Fruit fly (Drosophila melanogaster) whole organism, embryonic: ENCODE data around the gene CG42591.

ENCODE experiments used
- Aef1 ChIP-seq: fragments of 200-800 bp; sonication (Bioruptor generic); IDR thresholded peaks from 3 replicates; pipeline ENCODE4 v1.3.6; 2022; ENCODE audit warnings: missing biosample characterization, missing genetic modification characterization
- Bgb ChIP-seq: fragments of 200-800 bp; sonication (Bioruptor generic); IDR thresholded peaks from 2 replicates; pipeline ENCODE4 v1.3.6; 2022; ENCODE audit warnings: missing biosample characterization, missing genetic modification characterization; ENCODE audit not compliant: partially characterized antibody
- Blimp-1 ChIP-seq: fragments of 200-800 bp; sonication (Bioruptor generic); optimal IDR thresholded peaks from 3 replicates; lab custom pipeline; 2018; ENCODE audit warnings: missing biosample characterization, missing genetic modification characterization, mild to moderate bottlenecking, moderate library complexity, missing genetic modification reagents
- CG10209 ChIP-seq: fragments of 200-800 bp; sonication (Bioruptor generic); optimal IDR thresholded peaks from 3 replicates; lab custom pipeline; 2017; ENCODE audit warnings: missing biosample characterization, mild to moderate bottlenecking, missing genetic modification characterization, missing genetic modification reagents
- CG10366 ChIP-seq: fragments of 200-800 bp; sonication (Bioruptor generic); IDR thresholded peaks from 2 replicates; pipeline ENCODE4 v1.3.6; 2022; ENCODE audit warnings: missing biosample characterization, missing genetic modification characterization
- CG11504 ChIP-seq: fragments of 200-800 bp; sonication (Bioruptor generic); optimal IDR thresholded peaks from 3 replicates; lab custom pipeline; 2019; ENCODE audit warnings: missing biosample characterization, mild to moderate bottlenecking, missing genetic modification characterization, moderate library complexity
- CG12391 ChIP-seq: fragments of 200-800 bp; sonication (Bioruptor generic); optimal IDR thresholded peaks from 3 replicates; lab custom pipeline; 2018; ENCODE audit warnings: missing biosample characterization, mild to moderate bottlenecking, missing genetic modification characterization, moderate library complexity
- CG12659 ChIP-seq: fragments of 200-800 bp; sonication (Bioruptor generic); optimal IDR thresholded peaks from 3 replicates; lab custom pipeline; 2017; ENCODE audit warnings: mild to moderate bottlenecking, missing biosample characterization, missing genetic modification reagents, missing genetic modification characterization
- CG12942 ChIP-seq: fragments of 200-800 bp; sonication (Bioruptor generic); optimal IDR thresholded peaks from 3 replicates; lab custom pipeline; 2016; ENCODE audit warnings: missing biosample characterization, missing genetic modification characterization
- CG14441 ChIP-seq: fragments of 200-800 bp; sonication (Bioruptor generic); IDR thresholded peaks from 2 replicates; pipeline ENCODE4 v1.3.6; 2022; ENCODE audit warnings: missing biosample characterization, missing genetic modification characterization
- CG17359 ChIP-seq: fragments of 200-800 bp; sonication (Bioruptor generic); optimal IDR thresholded peaks from 3 replicates; lab custom pipeline; 2018; ENCODE audit warnings: missing biosample characterization, mild to moderate bottlenecking, missing genetic modification characterization, moderate library complexity
- CG17802 ChIP-seq: fragments of 200-800 bp; sonication (Bioruptor generic); optimal IDR thresholded peaks from 2 replicates; lab custom pipeline; 2018; ENCODE audit warnings: missing biosample characterization, mild to moderate bottlenecking, missing genetic modification characterization, moderate library complexity
- CG2712 ChIP-seq: fragments of 200-800 bp; optimal IDR thresholded peaks from 3 replicates; lab custom pipeline; 2019; ENCODE audit warnings: missing biosample characterization, mild to moderate bottlenecking, missing genetic modification characterization, moderate library complexity
- CG30020 ChIP-seq: fragments of 200-800 bp; optimal IDR thresholded peaks from 2 replicates; lab custom pipeline; 2019; ENCODE audit warnings: missing biosample characterization, mild to moderate bottlenecking, missing genetic modification characterization, moderate library complexity
- CG31441 ChIP-seq: fragments of 200-800 bp; sonication (Bioruptor generic); IDR thresholded peaks from 2 replicates; pipeline ENCODE4 v1.3.6; 2022; ENCODE audit warnings: missing biosample characterization, missing genetic modification characterization
- CG4424 ChIP-seq: fragments of 200-800 bp; sonication (Bioruptor generic); optimal IDR thresholded peaks from 3 replicates; lab custom pipeline; 2016; ENCODE audit warnings: missing biosample characterization, missing genetic modification characterization
- CG4854 ChIP-seq: fragments of 200-800 bp; sonication (Bioruptor generic); optimal IDR thresholded peaks from 2 replicates; lab custom pipeline; 2016; ENCODE audit warnings: missing biosample characterization, missing genetic modification characterization, inconsistent platforms
- CG5245 ChIP-seq: fragments of 200-800 bp; sonication (Bioruptor generic); optimal IDR thresholded peaks from 3 replicates; lab custom pipeline; 2016; ENCODE audit warnings: missing biosample characterization, missing genetic modification characterization
- CG8388 ChIP-seq: fragments of 200-800 bp; sonication (Bioruptor generic); optimal IDR thresholded peaks from 2 replicates; lab custom pipeline; 2019; ENCODE audit warnings: missing biosample characterization, mild to moderate bottlenecking, missing genetic modification characterization, moderate library complexity
- CG9215 ChIP-seq: fragments of 200-800 bp; sonication (Bioruptor generic); IDR thresholded peaks from 2 replicates; pipeline ENCODE4 v1.3.6; 2022; ENCODE audit warnings: missing biosample characterization, missing genetic modification characterization
- CG9609 ChIP-seq: fragments of 200-800 bp; sonication (Bioruptor generic); optimal IDR thresholded peaks from 3 replicates; lab custom pipeline; 2016; ENCODE audit warnings: missing biosample characterization, missing genetic modification characterization
- CTCF ChIP-seq: fragments of 200-800 bp; sonication (Bioruptor generic); optimal IDR thresholded peaks from 2 replicates; lab custom pipeline; 2017; ENCODE audit warnings: missing biosample characterization, mild to moderate bottlenecking, missing genetic modification characterization, moderate library complexity
- Deaf1 ChIP-seq: fragments of 200-800 bp; optimal IDR thresholded peaks from 3 replicates; lab custom pipeline; 2019; ENCODE audit warnings: missing biosample characterization, mild to moderate bottlenecking, missing genetic modification characterization, moderate library complexity
- Drgx ChIP-seq: fragments of 200-800 bp; sonication (Bioruptor generic); IDR thresholded peaks from 2 replicates; pipeline ENCODE4 v1.3.6; 2022; ENCODE audit warnings: missing biosample characterization, missing genetic modification characterization
- Hand ChIP-seq: fragments of 200-800 bp; sonication (Bioruptor generic); optimal IDR thresholded peaks from 2 replicates; lab custom pipeline; 2017; ENCODE audit warnings: mild to moderate bottlenecking, missing biosample characterization, missing genetic modification reagents, missing genetic modification characterization
- Hr51 ChIP-seq, 2 experiments: fragments of 200-800 bp; sonication (Bioruptor generic); optimal IDR thresholded peaks; 2 replicates in 1 of 2; 3 replicates in 1 of 2; lab custom pipeline; 2016 to 2018; ENCODE audit warnings: missing biosample characterization in 2 of 2, missing genetic modification characterization in 2 of 2, mild to moderate bottlenecking in 1 of 2, moderate library complexity in 1 of 2
- Lim3 ChIP-seq: fragments of 200-800 bp; sonication (Bioruptor generic); IDR thresholded peaks from 2 replicates; pipeline ENCODE4 v1.3.6; 2022; ENCODE audit warnings: missing biosample characterization, missing genetic modification characterization
- MESR4 ChIP-seq: fragments of 200-800 bp; sonication (Bioruptor generic); optimal IDR thresholded peaks from 2 replicates; lab custom pipeline; 2018; ENCODE audit warnings: missing biosample characterization, mild to moderate bottlenecking, missing genetic modification characterization, moderate library complexity
- Myb ChIP-seq: fragments of 200-800 bp; sonication (Bioruptor generic); optimal IDR thresholded peaks from 2 replicates; lab custom pipeline; 2016; ENCODE audit warnings: missing biosample characterization, missing genetic modification characterization
- Rfx ChIP-seq: fragments of 200-800 bp; sonication (Bioruptor generic); IDR thresholded peaks from 2 replicates; pipeline ENCODE4 v1.3.6; 2022; ENCODE audit warnings: missing biosample characterization, missing genetic modification characterization
- Trl ChIP-seq, 3 experiments: fragments of >200 bp in 2 of 3; fragments of 200-800 bp in 1 of 3; sonication (Bioruptor generic) in 1 of 3; optimal IDR thresholded peaks; 2 replicates in 1 of 3; 3 replicates in 2 of 3; lab custom pipeline; 2016 to 2017; ENCODE audit warnings: missing biosample characterization in 1 of 3, missing genetic modification characterization in 1 of 3
- Usf ChIP-seq: fragments of 200-800 bp; sonication (Bioruptor generic); optimal IDR thresholded peaks from 2 replicates; lab custom pipeline; 2017; ENCODE audit warnings: missing genotype, missing biosample characterization, missing genetic modification characterization
- Vsx1 ChIP-seq: fragments of 200-800 bp; sonication (Bioruptor generic); optimal IDR thresholded peaks from 2 replicates; lab custom pipeline; 2017; ENCODE audit warnings: missing biosample characterization, mild to moderate bottlenecking, missing genetic modification characterization, missing genetic modification reagents
- ase ChIP-seq: fragments of 200-800 bp; sonication (Bioruptor generic); IDR thresholded peaks from 3 replicates; pipeline ENCODE4 v1.3.6; 2022; ENCODE audit warnings: missing biosample characterization, missing genetic modification characterization
- bsh ChIP-seq, 2 experiments: fragments of 200-800 bp; sonication (Bioruptor generic); optimal IDR thresholded peaks; 2 replicates each; lab custom pipeline; 2017 to 2018; ENCODE audit warnings: mild to moderate bottlenecking in 2 of 2, missing biosample characterization in 2 of 2, missing genetic modification characterization in 2 of 2, moderate library complexity in 1 of 2
- hkb ChIP-seq, 2 experiments: fragments of 200-800 bp in 1 of 2; fragments of >200 bp in 1 of 2; sonication (Bioruptor generic) in 1 of 2; IDR thresholded peaks in 1 of 2; optimal IDR thresholded peaks in 1 of 2; 2 replicates each; pipeline versions ENCODE4 v1.3.6 to Lab custom; 2017 to 2022; ENCODE audit warnings: missing biosample characterization in 1 of 2, missing genetic modification characterization in 1 of 2
- kay ChIP-seq: fragments of 200-800 bp; sonication (Bioruptor generic); optimal IDR thresholded peaks from 2 replicates; lab custom pipeline; 2016; ENCODE audit warnings: missing biosample characterization, missing genetic modification characterization
- klu ChIP-seq: fragments of 200-800 bp; sonication (Bioruptor generic); IDR thresholded peaks from 2 replicates; pipeline ENCODE4 v1.3.6; 2022; ENCODE audit warnings: missing biosample characterization, missing genetic modification characterization
- lmd ChIP-seq: fragments of 200-800 bp; sonication (Bioruptor generic); IDR thresholded peaks from 2 replicates; pipeline ENCODE4 v1.3.6; 2022; ENCODE audit warnings: missing biosample characterization, missing genetic modification characterization
- nerfin-1 ChIP-seq: fragments of 200-800 bp; sonication (Bioruptor generic); optimal IDR thresholded peaks from 3 replicates; lab custom pipeline; 2019; ENCODE audit warnings: missing biosample characterization, mild to moderate bottlenecking, missing genetic modification characterization, moderate library complexity
- org-1 ChIP-seq: fragments of 200-800 bp; sonication (Bioruptor generic); optimal IDR thresholded peaks from 2 replicates; lab custom pipeline; 2017; ENCODE audit warnings: missing biosample characterization, missing genetic modification characterization
- pros ChIP-seq: fragments of 200-800 bp; sonication (Bioruptor generic); optimal IDR thresholded peaks from 3 replicates; lab custom pipeline; 2019; ENCODE audit warnings: missing biosample characterization, mild to moderate bottlenecking, missing genetic modification characterization, moderate library complexity
- repo ChIP-seq: fragments of 200-800 bp; sonication (Bioruptor generic); optimal IDR thresholded peaks from 2 replicates; lab custom pipeline; 2016; ENCODE audit warnings: missing biosample characterization, missing genetic modification characterization
- sens ChIP-seq: fragments of 200-800 bp; sonication (Bioruptor generic); peaks from one replicate; lab custom pipeline; 2016; ENCODE audit warnings: missing biosample characterization, missing genetic modification characterization
- so ChIP-seq: fragments of 200-800 bp; sonication (Bioruptor generic); IDR thresholded peaks from 3 replicates; pipeline ENCODE4 v1.3.6; 2022; ENCODE audit warnings: missing biosample characterization, missing genetic modification characterization
- sug ChIP-seq: fragments of 200-800 bp; optimal IDR thresholded peaks from 2 replicates; lab custom pipeline; 2019; ENCODE audit warnings: missing biosample characterization, mild to moderate bottlenecking, missing genetic modification characterization, moderate library complexity
- trem ChIP-seq: fragments of 200-800 bp; optimal IDR thresholded peaks from 3 replicates; lab custom pipeline; 2019; ENCODE audit warnings: missing biosample characterization, mild to moderate bottlenecking, missing genetic modification characterization, moderate library complexity
- zf30C ChIP-seq: fragments of 200-800 bp; sonication (Bioruptor generic); optimal IDR thresholded peaks from 3 replicates; lab custom pipeline; 2018; ENCODE audit warnings: missing biosample characterization, mild to moderate bottlenecking, missing genetic modification characterization

The CG42591 gene

dm6 chr3L:8043622-8044021 lies 26.1 kb downstream of the CG42591 start (continued):
- TF ChIP-seq Hr51 (GFP tag; optimal IDR thresholded peaks at IDR 0.05; lab: Kevin White, UChicago): no peak
- TF ChIP-seq Myb (GFP tag; lab: Kevin White, UChicago): no peak
- no peak for TF ChIP-seq CG17802 (tag; lab: Kevin White, UChicago)
- TF ChIP-seq repo (GFP tag; lab: Kevin White, UChicago): no peak
- TF ChIP-seq CG12391 (tag; lab: Kevin White, UChicago): peak; percentile 28
- no peak for TF ChIP-seq CG9215 (GFP tag; lab: Robert Waterston, UW)
- TF ChIP-seq Drgx (GFP tag; lab: Robert Waterston, UW): peak; percentile 72
- no peak for TF ChIP-seq kay
- peak; percentile 14 for TF ChIP-seq Blimp-1 (GFP tag; lab: Kevin White, UChicago)
- no peak for TF ChIP-seq pros (GFP tag; lab: Kevin White, UChicago)
- no peak for TF ChIP-seq CG4854 (GFP tag; lab: Kevin White, UChicago)
- TF ChIP-seq CG12659 (GFP tag; lab: Kevin White, UChicago): peak; percentile 1
- TF ChIP-seq Bgb (GFP tag; lab: Robert Waterston, UW): no peak
- TF ChIP-seq Rfx: no peak
- peak in 1 of 2 experiments; percentile 26 for TF ChIP-seq bsh (GFP tag; optimal IDR thresholded peaks at IDR 0.05; lab: Kevin White, UChicago)
- peak; percentile 30 for TF ChIP-seq sens (GFP tag; lab: Kevin White, UChicago)
- no peak for TF ChIP-seq Aef1 (GFP tag; lab: Robert Waterston, UW)
- TF ChIP-seq hkb (optimal IDR thresholded peaks at IDR 0.05; lab: Kevin White, UChicago): no peak
- 0 out of 2 replicates have a peak, but pooled peaks have one; percentile 8 for TF ChIP-seq hkb (GFP tag; IDR thresholded peaks at IDR 0.05; lab: Robert Waterston, UW)
- no peak for TF ChIP-seq Vsx1 (GFP tag; lab: Kevin White, UChicago)
- no peak for TF ChIP-seq CTCF (GFP tag; lab: Kevin White, UChicago)
- TF ChIP-seq CG10366 (GFP tag; lab: Robert Waterston, UW): no peak
- TF ChIP-seq CG31441 (GFP tag; lab: Robert Waterston, UW): no peak
- TF ChIP-seq CG5245 (GFP tag; lab: Kevin White, UChicago): no peak
- no peak for TF ChIP-seq ase (GFP tag; lab: Robert Waterston, UW)
- no peak for TF ChIP-seq trem (tag; lab: Kevin White, UChicago)
- no peak for TF ChIP-seq Usf
- no peak for TF ChIP-seq CG14441 (GFP tag; lab: Robert Waterston, UW)
- no peak for TF ChIP-seq Hand (GFP tag; lab: Kevin White, UChicago)
- no peak for TF ChIP-seq CG9609 (GFP tag; lab: Kevin White, UChicago)
- no peak for TF ChIP-seq sug (tag; lab: Kevin White, UChicago)
- TF ChIP-seq CG8388 (GFP tag; lab: Kevin White, UChicago): peak; percentile 7

DNA sequence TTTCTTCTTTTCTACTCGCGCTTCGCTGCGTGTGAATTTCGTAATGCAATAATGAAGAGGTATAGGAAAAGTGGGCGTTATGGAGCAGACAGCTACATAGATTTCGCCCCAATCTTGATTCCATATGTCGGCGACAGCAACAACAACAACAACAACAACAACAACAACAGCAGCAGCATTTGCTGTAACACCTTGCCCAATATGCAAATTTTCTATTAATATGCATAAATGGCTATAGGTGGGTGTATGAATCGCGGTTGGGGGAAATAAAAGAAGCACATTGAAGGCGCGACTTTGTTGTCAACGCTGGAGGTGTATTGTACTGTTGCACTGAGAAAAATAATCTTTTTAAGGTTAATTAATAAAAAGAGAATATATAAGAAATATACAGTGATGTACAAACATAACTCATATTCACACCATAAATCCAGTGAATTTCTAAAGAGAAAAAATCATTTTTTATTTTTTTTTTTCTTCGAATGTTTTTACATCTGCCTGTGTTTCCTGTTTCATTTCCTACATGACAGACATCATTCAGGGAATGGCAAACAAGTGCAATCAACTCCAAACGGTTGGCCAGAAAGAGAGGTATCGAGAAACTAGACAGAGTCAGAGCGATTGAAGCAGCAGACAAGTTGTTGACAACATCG lies 28.2 kb downstream of the CG42591 start:
- TF ChIP-seq Deaf1 (tag; lab: Kevin White, UChicago): no peak
- no peak for TF ChIP-seq MESR4 (GFP tag; lab: Kevin White, UChicago)
- TF ChIP-seq Hr51 (GFP tag; optimal IDR thresholded peaks at IDR 0.05; lab: Kevin White, UChicago): peak in 1 of 2 experiments; percentile 69
- TF ChIP-seq zf30C: no peak
- no peak for TF ChIP-seq klu (GFP tag; lab: Robert Waterston, UW)
- 0 out of 3 replicates have a peak, but pooled peaks have one; percentile 47 for TF ChIP-seq so
- TF ChIP-seq Lim3 (GFP tag; lab: Robert Waterston, UW): no peak
- no peak for TF ChIP-seq CG30020
- TF ChIP-seq nerfin-1 (tag; lab: Kevin White, UChicago): peak; percentile 14
- TF ChIP-seq Blimp-1 (GFP tag; lab: Kevin White, UChicago): peak; percentile 43
- no peak for TF ChIP-seq Usf
- TF ChIP-seq org-1 (GFP tag; lab: Kevin White, UChicago): no peak
- no peak for TF ChIP-seq Trl (optimal IDR thresholded peaks at IDR 0.05; lab: Kevin White, UChicago)
- TF ChIP-seq Trl (GFP tag; optimal IDR thresholded peaks at IDR 0.05; lab: Kevin White, UChicago): no peak
- peak; percentile 69 for TF ChIP-seq CG11504 (tag; lab: Kevin White, UChicago)
- TF ChIP-seq CG8388 (GFP tag; lab: Kevin White, UChicago): no peak
- no peak for TF ChIP-seq lmd (GFP tag; lab: Robert Waterston, UW)
- peak; percentile 4 for TF ChIP-seq CG12942 (GFP tag; lab: Kevin White, UChicago)
- peak; percentile 37 for TF ChIP-seq CG2712 (tag; lab: Kevin White, UChicago)
- TF ChIP-seq CG17359 (tag; lab: Kevin White, UChicago): peak; percentile 49
- TF ChIP-seq CG4424: peak; percentile 13
- TF ChIP-seq CG10209 (GFP tag; lab: Kevin White, UChicago): peak; percentile 19
